Worm (Caenorhabditis elegans) whole organism, L1 larva: Measurements from ENCODE around the gene zig-12.
A peak's percentile ranks its signal among the peaks of the same experiment; 100 is the strongest.

ENCODE experiments used
- C34B4.2 ChIP-seq: sonication (generic microtip); optimal IDR thresholded peaks from 2 replicates; lab custom pipeline; 2017; ENCODE audit warnings: mild to moderate bottlenecking, missing genetic modification characterization, missing compliant biosample characterization
- F16B12.6 ChIP-seq: fragments of 150-350 bp; optimal IDR thresholded peaks from 2 replicates; lab custom pipeline; 2014; ENCODE audit warnings: missing biosample characterization, missing genetic modification characterization
- alr-1 ChIP-seq: fragments of 200-800 bp; sonication (Bioruptor generic); optimal IDR thresholded peaks from 2 replicates; lab custom pipeline; 2018; ENCODE audit warnings: borderline replicate concordance, mild to moderate bottlenecking, missing genetic modification characterization, missing compliant biosample characterization
- aly-2 ChIP-seq: fragments of 150-350 bp; optimal IDR thresholded peaks from 2 replicates; lab custom pipeline; 2014; ENCODE audit warnings: missing biosample characterization, missing genetic modification characterization
- ama-1 ChIP-seq: fragments of 150-350 bp; optimal IDR thresholded peaks from 2 replicates; lab custom pipeline; 2014
- blmp-1 ChIP-seq: fragments of 150-350 bp; optimal IDR thresholded peaks from 2 replicates; lab custom pipeline; 2014; ENCODE audit warnings: missing biosample characterization, missing genetic modification characterization
- ceh-82 ChIP-seq, 3 experiments: fragments of 150-350 bp in 1 of 3; sonication (generic microtip) in 2 of 3; optimal IDR thresholded peaks; 2 replicates each; lab custom pipeline; 2014 to 2017; ENCODE audit warnings: missing biosample characterization in 3 of 3, missing genetic modification characterization in 3 of 3
- ceh-90 ChIP-seq: sonication (generic microtip); optimal IDR thresholded peaks from 2 replicates; lab custom pipeline; 2016; ENCODE audit warnings: missing genetic modification characterization, missing compliant biosample characterization
- ces-1 ChIP-seq: fragments of 150-350 bp; optimal IDR thresholded peaks from 2 replicates; lab custom pipeline; 2014; ENCODE audit warnings: missing biosample characterization, missing genetic modification reagents, missing genetic modification characterization
- dsc-1 ChIP-seq: sonication (generic microtip); optimal IDR thresholded peaks from 2 replicates; lab custom pipeline; 2016; ENCODE audit warnings: mild to moderate bottlenecking, missing genetic modification characterization, missing compliant biosample characterization
- efl-1 ChIP-seq, 4 experiments: fragments of 150-350 bp; optimal IDR thresholded peaks in 3 of 4; peaks in 1 of 4; 1 replicate in 1 of 4; 2 replicates in 3 of 4; lab custom pipeline; 2014; ENCODE audit warnings: missing biosample characterization in 2 of 4, missing genetic modification characterization in 2 of 4, missing genetic modification reagents in 2 of 4
- egl-13 ChIP-seq: sonication (generic microtip); optimal IDR thresholded peaks from 2 replicates; lab custom pipeline; 2016; ENCODE audit warnings: missing genotype, missing genetic modification reagents, missing genetic modification characterization, missing compliant biosample characterization
- elt-2 ChIP-seq: sonication (generic microtip); optimal IDR thresholded peaks from 2 replicates; lab custom pipeline; 2016; ENCODE audit warnings: missing genetic modification characterization, mild to moderate bottlenecking, inconsistent platforms, missing compliant biosample characterization, missing genetic modification reagents
- ets-5 ChIP-seq: fragments of 200-800 bp; sonication (Bioruptor generic); IDR thresholded peaks from 2 replicates; pipeline ENCODE4 v1.3.6; 2022; ENCODE audit warnings: missing genetic modification characterization, missing compliant biosample characterization
- fkh-10 ChIP-seq: sonication (generic microtip); optimal IDR thresholded peaks from 2 replicates; lab custom pipeline; 2017; ENCODE audit warnings: missing biosample characterization, missing genetic modification reagents, missing genetic modification characterization
- fkh-4 ChIP-seq: sonication (generic microtip); optimal IDR thresholded peaks from 2 replicates; lab custom pipeline; 2016; ENCODE audit warnings: missing compliant biosample characterization, missing genetic modification characterization, borderline replicate concordance
- fkh-8 ChIP-seq: sonication (generic microtip); optimal IDR thresholded peaks from 2 replicates; lab custom pipeline; 2016; ENCODE audit warnings: mild to moderate bottlenecking, missing genetic modification characterization, missing compliant biosample characterization
- hlh-17 ChIP-seq: fragments of 200-800 bp; sonication (Bioruptor generic); optimal IDR thresholded peaks from 2 replicates; lab custom pipeline; 2018; ENCODE audit warnings: missing genetic modification characterization, mild to moderate bottlenecking, missing compliant biosample characterization, moderate library complexity, borderline replicate concordance
- hpl-2 ChIP-seq: fragments of 150-350 bp; optimal IDR thresholded peaks from 2 replicates; lab custom pipeline; 2014; ENCODE audit warnings: missing biosample characterization, missing genetic modification reagents, missing genetic modification characterization
- irx-1 ChIP-seq: sonication (generic microtip); optimal IDR thresholded peaks from 2 replicates; lab custom pipeline; 2016; ENCODE audit warnings: missing genetic modification characterization, missing compliant biosample characterization
- jun-1 ChIP-seq: fragments of 150-350 bp; optimal IDR thresholded peaks from 2 replicates; lab custom pipeline; 2014; ENCODE audit warnings: missing biosample characterization, missing genetic modification reagents, missing genetic modification characterization
- lin-13 ChIP-seq: fragments of 150-350 bp; optimal IDR thresholded peaks from 2 replicates; lab custom pipeline; 2014; ENCODE audit warnings: missing biosample characterization, missing genetic modification reagents, missing genetic modification characterization
- lin-14 ChIP-seq: fragments of 200-800 bp; sonication (Bioruptor generic); optimal IDR thresholded peaks from 2 replicates; lab custom pipeline; 2018; ENCODE audit warnings: mild to moderate bottlenecking, missing genetic modification characterization, moderate library complexity, missing compliant biosample characterization
- lin-15B ChIP-seq: fragments of 150-350 bp; sonication (generic microtip); optimal IDR thresholded peaks from 3 replicates; lab custom pipeline; 2014; ENCODE audit warnings: missing biosample characterization, missing genetic modification characterization
- lin-39 ChIP-seq: fragments of 150-350 bp; optimal IDR thresholded peaks from 2 replicates; lab custom pipeline; 2014; ENCODE audit warnings: missing biosample characterization, missing genetic modification reagents, missing genetic modification characterization
- lir-3 ChIP-seq: sonication (generic microtip); optimal IDR thresholded peaks from 2 replicates; lab custom pipeline; 2016; ENCODE audit warnings: mild to moderate bottlenecking, missing genetic modification characterization, moderate library complexity, missing compliant biosample characterization; ENCODE audit not compliant: poor library complexity
- mab-9 ChIP-seq: fragments of 200-800 bp; sonication (Bioruptor generic); IDR thresholded peaks from 2 replicates; pipeline ENCODE4 v1.3.6; 2022; ENCODE audit warnings: missing genetic modification reagents, missing genetic modification characterization, missing compliant biosample characterization
- mdl-1 ChIP-seq, 2 experiments: fragments of 150-350 bp; optimal IDR thresholded peaks; 2 replicates each; lab custom pipeline; 2014 to 2017; ENCODE audit warnings: missing biosample characterization in 2 of 2, missing genetic modification characterization in 2 of 2, inconsistent platforms in 1 of 2
- nhr-12 ChIP-seq: sonication (generic microtip); optimal IDR thresholded peaks from 2 replicates; lab custom pipeline; 2017; ENCODE audit warnings: missing biosample characterization, missing genetic modification characterization
- nhr-20 ChIP-seq: sonication (generic microtip); optimal IDR thresholded peaks from 2 replicates; lab custom pipeline; 2016; ENCODE audit warnings: mild to moderate bottlenecking, missing genetic modification characterization, missing compliant biosample characterization
- nhr-28 ChIP-seq: fragments of 150-350 bp; optimal IDR thresholded peaks from 2 replicates; lab custom pipeline; 2014; ENCODE audit warnings: missing biosample characterization, missing genetic modification characterization
- nhr-47 ChIP-seq: sonication (generic microtip); optimal IDR thresholded peaks from 2 replicates; lab custom pipeline; 2016; ENCODE audit warnings: mild to moderate bottlenecking, missing genetic modification characterization, moderate library complexity, missing compliant biosample characterization
- nhr-71 ChIP-seq: sonication (generic microtip); optimal IDR thresholded peaks from 2 replicates; lab custom pipeline; 2016; ENCODE audit warnings: mild to moderate bottlenecking, missing genetic modification characterization, moderate library complexity, missing compliant biosample characterization
- nhr-77 ChIP-seq: fragments of 150-350 bp; optimal IDR thresholded peaks from 2 replicates; lab custom pipeline; 2014; ENCODE audit warnings: missing biosample characterization, missing genetic modification characterization
- pag-3 ChIP-seq: sonication (generic microtip); optimal IDR thresholded peaks from 2 replicates; lab custom pipeline; 2017; ENCODE audit warnings: missing genetic modification characterization, mild to moderate bottlenecking, missing compliant biosample characterization, antibody characterized with exemption, borderline replicate concordance; ENCODE audit not compliant: insufficient read depth
- rnt-1 ChIP-seq: sonication (generic microtip); optimal IDR thresholded peaks from 2 replicates; lab custom pipeline; 2016; ENCODE audit warnings: mild to moderate bottlenecking, missing genetic modification characterization, moderate library complexity, missing compliant biosample characterization
- snu-23 ChIP-seq: sonication (generic microtip); optimal IDR thresholded peaks from 2 replicates; lab custom pipeline; 2016; ENCODE audit warnings: missing genetic modification characterization, missing compliant biosample characterization
- sox-4 ChIP-seq: sonication (generic microtip); optimal IDR thresholded peaks from 2 replicates; lab custom pipeline; 2016; ENCODE audit warnings: missing genetic modification characterization, missing compliant biosample characterization
- sptf-1 ChIP-seq: fragments of 150-350 bp; optimal IDR thresholded peaks from 2 replicates; lab custom pipeline; 2014; ENCODE audit warnings: missing biosample characterization, missing genetic modification characterization
- tbx-2 ChIP-seq: sonication (generic microtip); optimal IDR thresholded peaks from 2 replicates; lab custom pipeline; 2016; ENCODE audit warnings: missing genetic modification characterization, missing compliant biosample characterization
- tlp-1 ChIP-seq: fragments of 150-350 bp; optimal IDR thresholded peaks from 2 replicates; lab custom pipeline; 2014; ENCODE audit warnings: missing biosample characterization, missing genetic modification characterization
- unc-98 ChIP-seq: fragments of 200-800 bp; sonication (Bioruptor generic); IDR thresholded peaks from 2 replicates; pipeline ENCODE4 v1.3.6; 2022; ENCODE audit warnings: missing genetic modification characterization, missing compliant biosample characterization
- vab-15 ChIP-seq: sonication (generic microtip); optimal IDR thresholded peaks from 2 replicates; lab custom pipeline; 2017; ENCODE audit warnings: missing genotype, mild to moderate bottlenecking, missing genetic modification characterization, missing compliant biosample characterization
- zip-4 ChIP-seq: fragments of 200-800 bp; sonication (Bioruptor generic); optimal IDR thresholded peaks from 2 replicates; lab custom pipeline; 2018; ENCODE audit warnings: mild to moderate bottlenecking, missing genetic modification characterization, moderate library complexity, missing compliant biosample characterization
- ztf-4 ChIP-seq: fragments of 150-350 bp; optimal IDR thresholded peaks from 2 replicates; lab custom pipeline; 2014; ENCODE audit warnings: missing biosample characterization, missing genetic modification characterization

zig-12 gene

DNA sequence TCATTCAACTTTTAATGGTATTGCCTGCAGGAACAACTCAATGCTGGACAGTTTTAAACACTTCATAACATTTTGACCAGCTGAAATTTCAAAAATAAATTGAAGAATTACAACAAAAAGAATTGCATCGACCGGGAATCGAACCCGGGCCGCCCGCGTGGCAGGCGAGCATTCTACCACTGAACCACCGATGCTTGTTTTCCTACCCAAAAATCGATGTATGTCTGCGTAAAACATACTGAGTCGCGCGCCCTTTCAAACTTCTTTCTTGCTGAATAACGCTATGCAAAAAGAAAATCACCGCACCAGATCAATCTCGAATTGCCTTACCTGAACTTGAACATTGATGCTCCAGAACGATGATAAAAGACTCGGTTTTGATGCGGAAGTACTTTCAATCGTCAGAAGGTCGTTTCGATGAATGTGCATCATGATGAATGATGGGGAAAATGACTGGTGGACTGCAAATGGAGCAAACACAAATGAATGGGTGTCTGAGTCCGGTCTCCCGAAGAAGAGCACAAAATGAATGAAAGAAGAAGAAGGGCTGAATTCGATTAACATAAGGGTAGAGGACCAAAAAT is 33.1 kb downstream of the zig-12 start, which contains the start of gene R04E5.7 (continued):
- TF ChIP-seq snu-23 (GFP tag; lab: Kevin White, UChicago), result peak; percentile 43
- peak; percentile 10 for TF ChIP-seq dsc-1 (tag; lab: Kevin White, UChicago)
- TF ChIP-seq pag-3 (tag; lab: Kevin White, UChicago), result no peak
- no peak for TF ChIP-seq alr-1
- TF ChIP-seq rnt-1 (tag; lab: Kevin White, UChicago), result peak; percentile 30
- peak; percentile 58 for TF ChIP-seq nhr-71
- no peak for TF ChIP-seq tlp-1
- no peak for TF ChIP-seq fkh-4 (tag; lab: Kevin White, UChicago)
- no peak for TF ChIP-seq zip-4 (GFP tag; lab: Kevin White, UChicago)
- TF ChIP-seq vab-15, result no peak
- no peak for TF ChIP-seq lir-3
- no peak for TF ChIP-seq F16B12.6 (tag; lab: Kevin White, UChicago)
- no peak for TF ChIP-seq ama-1
- no peak for TF ChIP-seq efl-1 (optimal IDR thresholded peaks at IDR 0.05; lab: Kevin White, UChicago)
- TF ChIP-seq efl-1 (GFP tag; optimal IDR thresholded peaks at IDR 0.05 in 1 of 2; lab: Kevin White, UChicago), result peak in 1 of 2 experiments; percentile 80
- TF ChIP-seq sptf-1, result no peak

DNA sequence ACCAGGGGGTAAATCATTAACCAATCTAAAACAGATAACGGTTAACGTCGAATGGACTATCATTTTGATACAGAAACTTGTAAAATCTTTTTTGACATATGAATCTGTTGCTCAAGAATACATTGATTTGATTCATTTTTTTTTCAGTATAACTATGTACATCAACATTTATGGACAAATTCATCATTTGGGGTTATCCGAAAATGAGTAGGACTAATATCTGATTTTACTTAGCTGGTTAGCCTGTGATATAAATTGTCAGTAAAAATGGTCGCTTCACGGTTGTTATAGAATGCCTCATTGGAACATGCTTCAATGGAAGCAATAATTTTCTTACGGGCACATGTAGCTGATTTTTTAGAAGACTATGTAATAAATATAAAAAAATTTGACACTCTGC is 33.9 kb downstream of the zig-12 start:
- TF ChIP-seq tlp-1, result no peak
- TF ChIP-seq ztf-4 (tag; lab: Kevin White, UChicago), result no peak
- TF ChIP-seq jun-1 (tag; lab: Kevin White, UChicago), result no peak
- no peak for TF ChIP-seq mab-9 (GFP tag; lab: Robert Waterston, UW)
- TF ChIP-seq hlh-17 (GFP tag; lab: Kevin White, UChicago), result no peak
- TF ChIP-seq lin-13 (GFP tag; lab: Kevin White, UChicago), result no peak
- TF ChIP-seq elt-2 (tag; lab: Kevin White, UChicago), result no peak
- no peak for TF ChIP-seq aly-2 (tag; lab: Kevin White, UChicago)
- no peak for TF ChIP-seq lin-39
- TF ChIP-seq blmp-1, result no peak
- TF ChIP-seq C34B4.2, result no peak
- TF ChIP-seq lin-15B (tag; lab: Kevin White, UChicago), result no peak
- no peak for TF ChIP-seq nhr-47 (tag; lab: Kevin White, UChicago)
- TF ChIP-seq ceh-90, result no peak
- TF ChIP-seq fkh-10 (GFP tag; lab: Kevin White, UChicago), result no peak
- TF ChIP-seq egl-13, result no peak

- peak; percentile 51 for TF ChIP-seq lin-14 (GFP tag; lab: Kevin White, UChicago)
- TF ChIP-seq mab-9 (GFP tag; lab: Robert Waterston, UW), result no peak
- TF ChIP-seq fkh-8 (tag; lab: Kevin White, UChicago), result peak; percentile 62
- TF ChIP-seq sox-4 (tag; lab: Kevin White, UChicago), result no peak
- no peak for TF ChIP-seq C34B4.2
- peak; percentile 13 for TF ChIP-seq tbx-2 (tag; lab: Kevin White, UChicago)
Measured at ce11 chrX:8799925-8800324, 36.2 kb downstream of the zig-12 start.

- TF ChIP-seq irx-1 (tag; lab: Kevin White, UChicago), result no peak
- TF ChIP-seq mdl-1 (tag; optimal IDR thresholded peaks at IDR 0.05; lab: Kevin White, UChicago), result no peak
- TF ChIP-seq rnt-1 (tag; lab: Kevin White, UChicago), result no peak
- TF ChIP-seq nhr-28, result no peak
- TF ChIP-seq ceh-82 (tag; optimal IDR thresholded peaks at IDR 0.05; lab: Kevin White, UChicago), result no peak
- no peak for TF ChIP-seq ets-5 (GFP tag; lab: Robert Waterston, UW)
- TF ChIP-seq nhr-12 (tag; lab: Kevin White, UChicago), result no peak
- TF ChIP-seq nhr-20 (tag; lab: Kevin White, UChicago), result no peak
- TF ChIP-seq nhr-77 (tag; lab: Kevin White, UChicago), result no peak
- TF ChIP-seq hlh-17 (GFP tag; lab: Kevin White, UChicago), result no peak
- TF ChIP-seq sptf-1, result no peak
- no peak for TF ChIP-seq ces-1 (GFP tag; lab: Kevin White, UChicago)
- TF ChIP-seq hpl-2 (GFP tag; lab: Kevin White, UChicago), result no peak
- no peak for TF ChIP-seq unc-98
- TF ChIP-seq elt-2 (tag; lab: Kevin White, UChicago), result no peak
- TF ChIP-seq, all 84 proteins: peak for 0
Measured at ce11 chrX:8800355-8800754, 36.6 kb downstream of the zig-12 start.
